Fruit fly (Drosophila melanogaster): ENCODE data around the gene mud.
A peak's percentile ranks its signal among the peaks of the same experiment; 100 is the strongest.

mud gene

dm6 chrX:14247035-14247786 is at the start of gene mud (continued):
- TF ChIP-seq mld (GFP tag; IDR thresholded peaks at IDR 0.05; ENCODE audit: partially characterized antibody) (peak; percentile 38; the same call in 1 of the 3 replicates), CG17802 (tag; optimal IDR thresholded peaks at IDR 0.05) (peak; percentile 84), Hr39 (optimal IDR thresholded peaks at IDR 0.05) (no peak), Kr (GFP tag; optimal IDR thresholded peaks at IDR 0.05) (no peak), Hr78 (GFP tag; optimal IDR thresholded peaks at IDR 0.05) (no peak), CG8359 (GFP tag; optimal IDR thresholded peaks at IDR 0.05; ENCODE audit: borderline replicate concordance) (no peak), dpn (GFP tag; optimal IDR thresholded peaks at IDR 0.05) (no peak), Poxn (GFP tag; IDR thresholded peaks at IDR 0.05) (no peak), dati (GFP tag; IDR thresholded peaks at IDR 0.05) (no peak), sug (tag; optimal IDR thresholded peaks at IDR 0.05) (no peak), CG34224 (GFP tag; IDR thresholded peaks at IDR 0.05; ENCODE audit: partially characterized antibody) (0 out of 3 replicates have a peak, but pooled peaks have one; percentile 48), CG6854 (GFP tag; optimal IDR thresholded peaks at IDR 0.05) (no peak), CG17568 (GFP tag; optimal IDR thresholded peaks at IDR 0.05) (no peak), mam (GFP tag; optimal IDR thresholded peaks at IDR 0.05) (peak; percentile 23), abd-A (tag; optimal IDR thresholded peaks at IDR 0.05) (no peak), CG4707 (GFP tag; optimal IDR thresholded peaks at IDR 0.05) (no peak), CG9727 (GFP tag; optimal IDR thresholded peaks at IDR 0.05) (peak; percentile 37), nmo (GFP tag; optimal IDR thresholded peaks at IDR 0.05) (peak; percentile 70), da (GFP tag; optimal IDR thresholded peaks at IDR 0.05) (no peak), vnd (GFP tag; IDR thresholded peaks at IDR 0.05; ENCODE audit: partially characterized antibody) (peak; percentile 74), Hey (tag; optimal IDR thresholded peaks at IDR 0.05) (no peak), CG17829 (tag; optimal IDR thresholded peaks at IDR 0.05) (peak; percentile 53), CrebB (tag; optimal IDR thresholded peaks at IDR 0.05) (no peak), CG31441 (GFP tag; IDR thresholded peaks at IDR 0.05) (no peak), zen (tag; optimal IDR thresholded peaks at IDR 0.05) (peak; percentile 19), B-H2 (GFP tag; optimal IDR thresholded peaks at IDR 0.05) (no peak), CG15073 (GFP tag; optimal IDR thresholded peaks at IDR 0.05) (no peak), CG13424 (tag; optimal IDR thresholded peaks at IDR 0.05) (peak; percentile 10), CG11085 (GFP tag; IDR thresholded peaks at IDR 0.05) (no peak), Mes4 (GFP tag; optimal IDR thresholded peaks at IDR 0.05) (no peak), CG3995 (GFP tag; optimal IDR thresholded peaks at IDR 0.05) (no peak), CG1024 (GFP tag; IDR thresholded peaks at IDR 0.05) (peak; percentile 46; the same call in 1 of the 2 replicates), ranshi (GFP tag; IDR thresholded peaks at IDR 0.05) (peak; percentile 7; the same call in 1 of the 2 replicates), CG9609 (GFP tag; optimal IDR thresholded peaks at IDR 0.05) (no peak), CG18764 (GFP tag; optimal IDR thresholded peaks at IDR 0.05) (no peak), CG15269 (tag; optimal IDR thresholded peaks at IDR 0.05) (no peak), Dek (tag; optimal IDR thresholded peaks at IDR 0.05) (no peak), Usf (GFP tag; optimal IDR thresholded peaks at IDR 0.05) (no peak), CG12299 (tag; optimal IDR thresholded peaks at IDR 0.05) (no peak), toy (GFP tag; IDR thresholded peaks at IDR 0.05) (no peak), CG10267 (tag; optimal IDR thresholded peaks at IDR 0.05) (peak; percentile 46), CG10431 (GFP tag; optimal IDR thresholded peaks at IDR 0.05) (no peak), CG9876 (GFP tag; optimal IDR thresholded peaks at IDR 0.05) (no peak), gem (tag; optimal IDR thresholded peaks at IDR 0.05) (no peak), sr (GFP tag; IDR thresholded peaks at IDR 0.05) (no peak), CG10654 (GFP tag; optimal IDR thresholded peaks at IDR 0.05) (no peak), tna (GFP tag; IDR thresholded peaks at IDR 0.05; ENCODE audit: partially characterized antibody) (peak; percentile 68), Xbp1 (GFP tag; optimal IDR thresholded peaks at IDR 0.05) (peak; percentile 37), CG5953 (GFP tag; IDR thresholded peaks at IDR 0.05) (no peak)

Data from whole organism, embryonic.